Fruit fly (Drosophila melanogaster) Kc167 (cell line): ENCODE measurements around the gene ninaB.

Experiments used
- Myc ChIP-seq: fragments of >200 bp; optimal IDR thresholded peaks from 2 replicates; lab custom pipeline; 2017; ENCODE audit warnings: missing external identifiers
- Sin3A ChIP-seq: fragments of >200 bp; optimal IDR thresholded peaks from 2 replicates; lab custom pipeline; 2018; ENCODE audit warnings: missing external identifiers
- h ChIP-seq: fragments of >200 bp; optimal IDR thresholded peaks from 3 replicates; lab custom pipeline; 2018; ENCODE audit warnings: missing external identifiers
- insv ChIP-seq: fragments of >200 bp; optimal IDR thresholded peaks from 3 replicates; lab custom pipeline; 2018; ENCODE audit warnings: missing external identifiers
- psq ChIP-seq: fragments of >200 bp; optimal IDR thresholded peaks from 2 replicates; lab custom pipeline; 2017; ENCODE audit warnings: missing external identifiers
- ttk ChIP-seq: sonication (Bioruptor generic); optimal IDR thresholded peaks from 2 replicates; lab custom pipeline; 2017; ENCODE audit warnings: missing external identifiers

The ninaB gene

dm6 chr3R:13724029-13724638, 23.8 kb downstream of the ninaB start:
- TF ChIP-seq h (lab: Kevin White, UChicago) (no peak), Myc (lab: Kevin White, UChicago) (no peak), psq (lab: Kevin White, UChicago) (no peak), Sin3A (lab: Kevin White, UChicago) (no peak), insv (no peak), ttk (lab: Kevin White, UChicago) (no peak)

dm6 chr3R:13726795-13727194, 26.4 kb downstream of the ninaB start:
- TF ChIP-seq psq (lab: Kevin White, UChicago) (no peak), h (lab: Kevin White, UChicago) (no peak), Myc (lab: Kevin White, UChicago) (no peak)

dm6 chr3R:13728897-13729296, 28.5 kb downstream of the ninaB start:
- TF ChIP-seq h (lab: Kevin White, UChicago) (no peak), Myc (lab: Kevin White, UChicago) (no peak), insv (no peak), psq (lab: Kevin White, UChicago) (no peak), Sin3A (lab: Kevin White, UChicago) (no peak), ttk (lab: Kevin White, UChicago) (no peak)

dm6 chr3R:13730005-13730404, 29.6 kb downstream of the ninaB start:
- no peak for TF ChIP-seq insv
- no peak for TF ChIP-seq Sin3A (lab: Kevin White, UChicago)
- TF ChIP-seq h (lab: Kevin White, UChicago), result no peak
- TF ChIP-seq ttk (lab: Kevin White, UChicago), result no peak
- TF ChIP-seq psq (lab: Kevin White, UChicago), result no peak
- TF ChIP-seq Myc (lab: Kevin White, UChicago), result no peak

- TF ChIP-seq psq (lab: Kevin White, UChicago), result no peak
- TF ChIP-seq ttk (lab: Kevin White, UChicago), result no peak
- TF ChIP-seq Sin3A (lab: Kevin White, UChicago), result no peak
Measured at dm6 chr3R:13735304-13735898, 35.0 kb downstream of the ninaB start.

- TF ChIP-seq insv (no peak), ttk (lab: Kevin White, UChicago) (no peak), Sin3A (lab: Kevin White, UChicago) (no peak), psq (lab: Kevin White, UChicago) (no peak), h (lab: Kevin White, UChicago) (no peak), Myc (lab: Kevin White, UChicago) (no peak)
Measured at dm6 chr3R:13746066-13746673, 45.8 kb downstream of the ninaB start.
